Comparison of ENCODE assay signal across 4 fruit fly cellular contexts in genomic region chrX:17636001-17636400, dm6.
A peak's percentile ranks its signal among the peaks of the same experiment; 100 is the strongest.
TF ChIP-seq lines count a peak whose summit lies in the region.

Gene CG8289, minus strand, starts transcription at chrX:17636044.
Gene CG5800, plus strand, starts transcription at chrX:17636281.

- no peak for TF ChIP-seq CTCF in whole organism, embryonic (GFP tag; optimal IDR thresholded peaks at IDR 0.05; lab: Kevin White, UChicago)

TF ChIP-seq in whole organism, adult, 20 proteins besides CTCF, POLR2A, EP300 and RAD21:
- TF ChIP-seq tj (GFP tag; optimal IDR thresholded peaks at IDR 0.05; lab: Kevin White, UChicago) (peak; percentile 23), CG11617 (GFP tag; optimal IDR thresholded peaks at IDR 0.05; lab: Kevin White, UChicago) (peak; percentile 6), CG33017 (tag; optimal IDR thresholded peaks at IDR 0.05; lab: Kevin White, UChicago) (peak; percentile 45), CG7101 (tag; optimal IDR thresholded peaks at IDR 0.05; lab: Kevin White, UChicago) (peak; percentile 39), Hr96 (GFP tag; optimal IDR thresholded peaks at IDR 0.05; lab: Kevin White, UChicago) (no peak), CG14711 (tag; optimal IDR thresholded peaks at IDR 0.05; lab: Kevin White, UChicago) (peak; percentile 57), Mnt (GFP tag; optimal IDR thresholded peaks at IDR 0.05; lab: Kevin White, UChicago) (peak; percentile 93), Crg-1 (GFP tag; optimal IDR thresholded peaks at IDR 0.05; lab: Kevin White, UChicago) (no peak), bab1 (GFP tag; optimal IDR thresholded peaks at IDR 0.05; lab: Kevin White, UChicago) (peak; percentile 62)
TF ChIP-seq in whole organism, adult: peak in this region for 7.

TF ChIP-seq in whole organism, embryonic, 481 proteins besides CTCF, POLR2A, EP300 and RAD21 (continues in another document):
- TF ChIP-seq slou (GFP tag; optimal IDR thresholded peaks at IDR 0.05; lab: Kevin White, UChicago), result no peak
- no peak for TF ChIP-seq her (GFP tag; optimal IDR thresholded peaks at IDR 0.05; lab: Kevin White, UChicago)
- no peak for TF ChIP-seq ssp (GFP tag; IDR thresholded peaks at IDR 0.05; lab: Robert Waterston, UW)
- no peak for TF ChIP-seq CG14050 (GFP tag; IDR thresholded peaks at IDR 0.05; lab: Robert Waterston, UW)
- no peak for TF ChIP-seq Doc2 (GFP tag; IDR thresholded peaks at IDR 0.05; lab: Robert Waterston, UW)
- TF ChIP-seq ind (GFP tag; optimal IDR thresholded peaks at IDR 0.05; lab: Kevin White, UChicago), result no peak
- peak; percentile 37; the same call in 1 of the 3 replicates for TF ChIP-seq HLH4C (GFP tag; IDR thresholded peaks at IDR 0.05; lab: Robert Waterston, UW; ENCODE audit: partially characterized antibody)
- TF ChIP-seq CG4328 (GFP tag; optimal IDR thresholded peaks at IDR 0.05; lab: Kevin White, UChicago), result no peak
- no peak for TF ChIP-seq HmgD (GFP tag; optimal IDR thresholded peaks at IDR 0.05; lab: Kevin White, UChicago)
- no peak for TF ChIP-seq Rfx (GFP tag; IDR thresholded peaks at IDR 0.05; lab: Robert Waterston, UW)
- no peak for TF ChIP-seq shn (GFP tag; optimal IDR thresholded peaks at IDR 0.05; lab: Kevin White, UChicago)
- peak; percentile 58 for TF ChIP-seq E2f2 (GFP tag; IDR thresholded peaks at IDR 0.05; lab: Robert Waterston, UW)
- TF ChIP-seq CG12155 (GFP tag; optimal IDR thresholded peaks at IDR 0.05; lab: Kevin White, UChicago), result peak; percentile 15
- TF ChIP-seq CG14860 (GFP tag; IDR thresholded peaks at IDR 0.05; lab: Robert Waterston, UW; ENCODE audit: partially characterized antibody), result no peak
- no peak for TF ChIP-seq lmd (GFP tag; IDR thresholded peaks at IDR 0.05; lab: Robert Waterston, UW)
- peak; percentile 89 for TF ChIP-seq trem (tag; optimal IDR thresholded peaks at IDR 0.05; lab: Kevin White, UChicago)
- TF ChIP-seq CG9437 (GFP tag; optimal IDR thresholded peaks at IDR 0.05; lab: Kevin White, UChicago), result no peak
- no peak for TF ChIP-seq gcm2 (GFP tag; optimal IDR thresholded peaks at IDR 0.05; lab: Kevin White, UChicago)
- TF ChIP-seq Xbp1 (GFP tag; optimal IDR thresholded peaks at IDR 0.05; lab: Kevin White, UChicago), result peak; percentile 22
- 0 out of 3 replicates have a peak, but pooled peaks have one; percentile 14 for TF ChIP-seq hb (GFP tag; IDR thresholded peaks at IDR 0.05; lab: Robert Waterston, UW; ENCODE audit: partially characterized antibody)
- TF ChIP-seq luna (GFP tag; optimal IDR thresholded peaks at IDR 0.05; lab: Kevin White, UChicago), result no peak
- TF ChIP-seq gfzf (GFP tag; optimal IDR thresholded peaks at IDR 0.05; lab: Kevin White, UChicago), result peak; percentile 59
- no peak for TF ChIP-seq CG13296 (GFP tag; optimal IDR thresholded peaks at IDR 0.05; lab: Kevin White, UChicago)
- no peak for TF ChIP-seq CG6254 (GFP tag; optimal IDR thresholded peaks at IDR 0.05; lab: Kevin White, UChicago)
- TF ChIP-seq unc-4 (GFP tag; IDR thresholded peaks at IDR 0.05; lab: Robert Waterston, UW; ENCODE audit: partially characterized antibody), result peak; percentile 76
- TF ChIP-seq Taf1 (GFP tag; IDR thresholded peaks at IDR 0.05; lab: Robert Waterston, UW), result no peak
- TF ChIP-seq CG34422 (GFP tag; IDR thresholded peaks at IDR 0.05; lab: Robert Waterston, UW), result no peak

TF ChIP-seq in whole organism, prepupa, 60 proteins besides CTCF, POLR2A, EP300 and RAD21:
- TF ChIP-seq fd59A (GFP tag; optimal IDR thresholded peaks at IDR 0.05; lab: Kevin White, UChicago), result no peak
- TF ChIP-seq dac (GFP tag; optimal IDR thresholded peaks at IDR 0.05; lab: Kevin White, UChicago), result no peak
- peak; percentile 0 for TF ChIP-seq Ets96B (tag; optimal IDR thresholded peaks at IDR 0.05; lab: Kevin White, UChicago)
- no peak for TF ChIP-seq CG10669 (GFP tag; optimal IDR thresholded peaks at IDR 0.05; lab: Kevin White, UChicago)
- peak; percentile 22 for TF ChIP-seq Eip78C (GFP tag; lab: Kevin White, UChicago)
- no peak for TF ChIP-seq topi (GFP tag; optimal IDR thresholded peaks at IDR 0.05; lab: Kevin White, UChicago)
- TF ChIP-seq dsx (GFP tag; optimal IDR thresholded peaks at IDR 0.05; lab: Kevin White, UChicago; ENCODE audit: poor library complexity, severe bottlenecking), result peak; percentile 30
- peak; percentile 22 for TF ChIP-seq esn (GFP tag; optimal IDR thresholded peaks at IDR 0.05; lab: Kevin White, UChicago)
- no peak for TF ChIP-seq CG34406 (GFP tag; optimal IDR thresholded peaks at IDR 0.05; lab: Kevin White, UChicago)
TF ChIP-seq in whole organism, prepupa: peak in this region for 4.

TF ChIP-seq in whole organism, wandering third instar larva, 38 proteins besides CTCF, POLR2A, EP300 and RAD21:
- TF ChIP-seq HLH106 (tag; optimal IDR thresholded peaks at IDR 0.05; lab: Kevin White, UChicago), result peak; percentile 43
- no peak for TF ChIP-seq Rel (GFP tag; optimal IDR thresholded peaks at IDR 0.05; lab: Kevin White, UChicago)
- TF ChIP-seq Rel (tag; optimal IDR thresholded peaks at IDR 0.05; lab: Kevin White, UChicago), result peak; percentile 69
- no peak for TF ChIP-seq jim (GFP tag; optimal IDR thresholded peaks at IDR 0.05; lab: Kevin White, UChicago)
